Worm (Caenorhabditis elegans): ENCODE results near the gene Y55F3BR.1.

DNA sequence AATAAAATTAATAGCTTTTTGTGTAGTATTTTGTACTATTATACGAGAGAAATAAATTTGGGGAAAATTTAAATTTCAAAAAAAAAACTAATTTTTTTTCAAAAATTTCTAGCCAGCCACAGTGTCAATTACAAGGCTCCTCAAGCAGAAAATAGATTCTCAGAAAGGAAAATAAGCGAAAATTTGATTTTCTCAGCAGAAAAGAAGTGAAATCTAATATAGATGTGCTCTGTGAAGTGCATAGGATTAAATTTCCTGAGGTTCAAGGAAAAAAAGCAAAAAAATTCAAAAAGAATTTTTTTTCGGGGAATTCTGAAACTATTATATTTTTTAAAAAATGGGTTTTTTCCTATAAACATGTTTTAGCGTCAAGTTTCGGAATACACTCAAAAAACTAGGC, 52.9 kb downstream of the Y55F3BR.1 start:
- TF ChIP-seq eyg-1 (tag; optimal IDR thresholded peaks at IDR 0.05) (no peak), dve-1 (tag; optimal IDR thresholded peaks at IDR 0.05) (no peak), elt-2 (tag; optimal IDR thresholded peaks at IDR 0.05) (no peak), npax-4 (tag; optimal IDR thresholded peaks at IDR 0.05) (no peak), unc-86 (tag; optimal IDR thresholded peaks at IDR 0.05) (no peak), K09A11.1 (tag; optimal IDR thresholded peaks at IDR 0.05; ENCODE audit: insufficient read depth) (no peak), dmd-4 (tag; optimal IDR thresholded peaks at IDR 0.05; ENCODE audit: borderline replicate concordance) (no peak), T23F11.4 (GFP tag; optimal IDR thresholded peaks at IDR 0.05) (no peak)
